Worm (Caenorhabditis elegans): ENCODE measurements around the gene mrpl-11.

DNA sequence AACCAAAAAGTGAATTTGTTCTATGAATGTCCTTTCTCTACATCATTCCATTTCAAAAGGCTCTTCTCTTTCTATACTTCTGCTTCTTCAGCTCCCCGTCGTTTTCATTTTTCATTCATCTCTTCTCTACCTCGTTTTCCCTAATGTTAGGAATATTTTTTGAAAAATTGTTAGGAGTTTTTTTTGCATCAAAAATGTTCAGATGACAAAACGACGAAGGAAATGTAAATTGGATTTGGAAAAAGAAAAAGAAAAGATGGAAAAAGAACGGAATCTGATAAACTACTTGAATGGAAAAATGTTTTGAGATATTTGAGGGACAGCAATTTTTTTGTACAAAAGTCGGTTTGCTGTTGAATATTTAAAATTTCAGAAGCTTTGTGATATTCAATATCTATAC lies 27.3 kb downstream of the mrpl-11 start:
- no peak for TF ChIP-seq lsy-2 (tag; optimal IDR thresholded peaks at IDR 0.05)
- TF ChIP-seq nhr-11 (tag; optimal IDR thresholded peaks at IDR 0.05), result no peak
- TF ChIP-seq unc-62 (GFP tag; optimal IDR thresholded peaks at IDR 0.05), result no peak
- no peak for TF ChIP-seq blmp-1 (tag; optimal IDR thresholded peaks at IDR 0.05; ENCODE audit: insufficient read depth)
- TF ChIP-seq lin-11 (tag; optimal IDR thresholded peaks at IDR 0.05), result no peak
- no peak for TF ChIP-seq ztf-4 (tag; optimal IDR thresholded peaks at IDR 0.05)
- TF ChIP-seq nhr-21 (tag; optimal IDR thresholded peaks at IDR 0.05), result no peak
- TF ChIP-seq ztf-11 (tag; optimal IDR thresholded peaks at IDR 0.05), result no peak
- TF ChIP-seq zag-1 (tag; optimal IDR thresholded peaks at IDR 0.05), result no peak
- TF ChIP-seq mbf-1 (tag; optimal IDR thresholded peaks at IDR 0.05), result no peak

Data from whole organism, L2 larva.